Worm (Caenorhabditis elegans) whole organism, mixed stage, embryonic: ENCODE results near the gene F01G10.9.

Experiments
- M03D4.4 ChIP-seq: sonication (generic microtip); optimal IDR thresholded peaks from 2 replicates; lab custom pipeline; 2017; ENCODE audit warnings: mild to moderate bottlenecking, missing genetic modification characterization, missing compliant biosample characterization
- bed-3 ChIP-seq: fragments of 200-800 bp; sonication (Bioruptor generic); optimal IDR thresholded peaks from 3 replicates; lab custom pipeline; 2018; ENCODE audit warnings: mild to moderate bottlenecking, missing genetic modification characterization, moderate library complexity, missing compliant biosample characterization
- blmp-1 ChIP-seq: fragments of 150-350 bp; optimal IDR thresholded peaks from 2 replicates; lab custom pipeline; 2014; ENCODE audit warnings: missing biosample characterization, missing genetic modification characterization
- ceh-39 ChIP-seq: fragments of 150-350 bp; optimal IDR thresholded peaks from 2 replicates; lab custom pipeline; 2014; ENCODE audit warnings: missing biosample characterization, missing genetic modification characterization
- ceh-43 ChIP-seq: fragments of 200-800 bp; sonication (Bioruptor generic); optimal IDR thresholded peaks from 2 replicates; lab custom pipeline; 2018; ENCODE audit warnings: mild to moderate bottlenecking, missing genetic modification characterization, moderate library complexity, missing compliant biosample characterization
- ceh-83 ChIP-seq: fragments of 200-800 bp; sonication (Bioruptor generic); optimal IDR thresholded peaks from 2 replicates; lab custom pipeline; 2018; ENCODE audit warnings: mild to moderate bottlenecking, missing genetic modification characterization, missing compliant biosample characterization
- ces-1 ChIP-seq: fragments of 150-350 bp; optimal IDR thresholded peaks from 2 replicates; lab custom pipeline; 2014; ENCODE audit warnings: missing biosample characterization, missing genetic modification reagents, missing genetic modification characterization
- cnd-1 ChIP-seq: fragments of 200-800 bp; sonication (Bioruptor generic); optimal IDR thresholded peaks from 2 replicates; lab custom pipeline; 2018; ENCODE audit warnings: mild to moderate bottlenecking, missing genetic modification characterization, missing compliant biosample characterization
- drap-1 ChIP-seq: fragments of 200-800 bp; sonication (Bioruptor generic); optimal IDR thresholded peaks from 3 replicates; lab custom pipeline; 2018; ENCODE audit warnings: mild to moderate bottlenecking, missing genetic modification characterization, missing compliant biosample characterization
- elt-1 ChIP-seq: sonication (generic microtip); optimal IDR thresholded peaks from 2 replicates; lab custom pipeline; 2017; ENCODE audit warnings: missing genetic modification characterization, mild to moderate bottlenecking, missing compliant biosample characterization, antibody characterized with exemption, moderate library complexity, borderline replicate concordance; ENCODE audit not compliant: insufficient read depth
- elt-3 ChIP-seq: fragments of 150-350 bp; optimal IDR thresholded peaks from 2 replicates; lab custom pipeline; 2014; ENCODE audit warnings: missing biosample characterization, missing genetic modification characterization
- flh-1 ChIP-seq: fragments of 200-800 bp; sonication (Bioruptor generic); optimal IDR thresholded peaks from 2 replicates; lab custom pipeline; 2018; ENCODE audit warnings: mild to moderate bottlenecking, missing genetic modification characterization, moderate library complexity, missing compliant biosample characterization
- ham-2 ChIP-seq: fragments of 200-800 bp; sonication (Bioruptor generic); optimal IDR thresholded peaks from 2 replicates; lab custom pipeline; 2018; ENCODE audit warnings: mild to moderate bottlenecking, missing genetic modification characterization, missing compliant biosample characterization
- hlh-1 ChIP-seq: fragments of 150-350 bp; optimal IDR thresholded peaks from 2 replicates; lab custom pipeline; 2014; ENCODE audit warnings: missing biosample characterization, missing genetic modification reagents, missing genetic modification characterization
- lin-13 ChIP-seq: fragments of 150-350 bp; optimal IDR thresholded peaks from 2 replicates; lab custom pipeline; 2014; ENCODE audit warnings: missing biosample characterization, missing genetic modification characterization
- lin-32 ChIP-seq: fragments of 200-800 bp; sonication (Bioruptor generic); optimal IDR thresholded peaks from 2 replicates; lab custom pipeline; 2018; ENCODE audit warnings: mild to moderate bottlenecking, missing genetic modification characterization, missing compliant biosample characterization
- mab-5 ChIP-seq: fragments of 150-350 bp; optimal IDR thresholded peaks from 2 replicates; lab custom pipeline; 2014; ENCODE audit warnings: missing biosample characterization, missing genetic modification characterization
- mep-1 ChIP-seq: fragments of 150-350 bp; optimal IDR thresholded peaks from 2 replicates; lab custom pipeline; 2017; ENCODE audit warnings: missing biosample characterization, missing genetic modification reagents, missing genetic modification characterization, inconsistent platforms
- mls-2 ChIP-seq: sonication (generic microtip); optimal IDR thresholded peaks from 2 replicates; lab custom pipeline; 2016; ENCODE audit warnings: mild to moderate bottlenecking, missing genetic modification characterization, moderate library complexity, missing compliant biosample characterization
- nhr-12 ChIP-seq: fragments of 150-350 bp; optimal IDR thresholded peaks from 2 replicates; lab custom pipeline; 2014; ENCODE audit warnings: missing biosample characterization, missing genetic modification characterization
- nhr-2 ChIP-seq: fragments of 150-350 bp; optimal IDR thresholded peaks from 2 replicates; lab custom pipeline; 2014; ENCODE audit warnings: missing biosample characterization, missing genetic modification characterization
- nhr-237 ChIP-seq: fragments of 150-350 bp; optimal IDR thresholded peaks from 2 replicates; lab custom pipeline; 2014; ENCODE audit warnings: missing biosample characterization, missing genetic modification characterization
- nhr-28 ChIP-seq: fragments of 150-350 bp; optimal IDR thresholded peaks from 2 replicates; lab custom pipeline; 2014; ENCODE audit warnings: missing biosample characterization, missing genetic modification characterization
- nhr-76 ChIP-seq: sonication (generic microtip); optimal IDR thresholded peaks from 2 replicates; lab custom pipeline; 2017; ENCODE audit warnings: missing biosample characterization, missing genetic modification characterization
- pha-4 ChIP-seq: fragments of 150-350 bp; optimal IDR thresholded peaks from 2 replicates; lab custom pipeline; 2018; ENCODE audit warnings: missing biosample characterization, missing genetic modification reagents, missing genetic modification characterization
- sem-2 ChIP-seq: fragments of 200-800 bp; sonication (Bioruptor generic); optimal IDR thresholded peaks from 2 replicates; lab custom pipeline; 2018; ENCODE audit warnings: mild to moderate bottlenecking, missing genetic modification characterization, missing compliant biosample characterization
- tbx-8 ChIP-seq: fragments of 200-800 bp; sonication (Bioruptor generic); optimal IDR thresholded peaks from 2 replicates; lab custom pipeline; 2018; ENCODE audit warnings: mild to moderate bottlenecking, missing genetic modification characterization, moderate library complexity, missing compliant biosample characterization
- unc-120 ChIP-seq: sonication (generic microtip); optimal IDR thresholded peaks from 2 replicates; lab custom pipeline; 2017; ENCODE audit warnings: missing genetic modification characterization, missing compliant biosample characterization; ENCODE audit not compliant: poor library complexity, severe bottlenecking
- unc-39 ChIP-seq: fragments of 150-350 bp; optimal IDR thresholded peaks from 2 replicates; lab custom pipeline; 2014; ENCODE audit warnings: missing biosample characterization, missing genetic modification characterization
- unc-62 ChIP-seq: fragments of 150-350 bp; optimal IDR thresholded peaks from 2 replicates; lab custom pipeline; 2014; ENCODE audit warnings: missing biosample characterization, missing genetic modification reagents, missing genetic modification characterization
- zip-8 ChIP-seq: fragments of 150-350 bp; optimal IDR thresholded peaks from 2 replicates; lab custom pipeline; 2014; ENCODE audit warnings: missing biosample characterization, missing genetic modification characterization
- ztf-11 ChIP-seq: fragments of 150-350 bp; optimal IDR thresholded peaks from 2 replicates; lab custom pipeline; 2014; ENCODE audit warnings: missing biosample characterization, missing genetic modification characterization

The F01G10.9 gene

DNA sequence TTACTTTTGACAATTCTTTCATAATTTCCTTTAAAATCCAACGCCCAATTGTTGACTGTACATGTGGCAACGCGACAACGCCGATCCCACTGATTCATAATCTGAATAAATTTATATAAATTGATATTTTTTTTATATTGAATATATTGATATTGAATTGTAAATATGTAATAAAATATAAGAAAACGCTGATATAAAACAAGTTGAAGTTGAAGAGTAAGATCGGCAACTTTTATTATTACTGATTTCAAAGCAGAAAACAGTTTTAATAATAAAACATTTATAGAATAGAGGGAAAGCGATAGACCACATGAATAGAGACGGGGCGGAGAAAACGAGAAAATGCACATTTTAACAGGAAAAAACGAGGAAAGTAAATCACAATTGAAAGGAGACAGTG lies 40.2 kb downstream of the F01G10.9 start, which contains the start of gene qns-1:
TSS of gene qns-1 (minus strand) at position 101 of the 400 bp plus-strand sequence.
- TF ChIP-seq M03D4.4 (tag; lab: Kevin White, UChicago) (no peak), mep-1 (no peak), lin-13 (no peak), blmp-1 (tag; lab: Kevin White, UChicago) (no peak), unc-39 (tag; lab: Kevin White, UChicago) (no peak), ztf-11 (tag; lab: Kevin White, UChicago) (no peak), unc-120 (tag; lab: Kevin White, UChicago) (no peak), unc-62 (GFP tag; lab: Kevin White, UChicago) (no peak), ceh-83 (no peak), bed-3 (no peak), zip-8 (no peak), ces-1 (no peak), flh-1 (GFP tag; lab: Kevin White, UChicago) (no peak)

- TF ChIP-seq cnd-1 (tag; lab: Kevin White, UChicago) = no peak
- no peak for TF ChIP-seq unc-39 (tag; lab: Kevin White, UChicago)
- no peak for TF ChIP-seq zip-8
- TF ChIP-seq nhr-2 (tag; lab: Kevin White, UChicago) = no peak
- no peak for TF ChIP-seq mab-5 (tag; lab: Kevin White, UChicago)
Observed at ce11 chrIV:10216704-10217296, 42.7 kb downstream of the F01G10.9 start.

- TF ChIP-seq ztf-11 (tag; lab: Kevin White, UChicago) (no peak), elt-3 (tag; lab: Kevin White, UChicago) (no peak), nhr-76 (tag; lab: Kevin White, UChicago) (no peak), ceh-83 (no peak), nhr-28 (tag; lab: Kevin White, UChicago) (no peak), nhr-2 (tag; lab: Kevin White, UChicago) (no peak), cnd-1 (tag; lab: Kevin White, UChicago) (no peak), nhr-237 (no peak), lin-32 (GFP tag; lab: Kevin White, UChicago) (no peak), ham-2 (GFP tag; lab: Kevin White, UChicago) (no peak), blmp-1 (tag; lab: Kevin White, UChicago) (no peak), drap-1 (GFP tag; lab: Kevin White, UChicago) (no peak), elt-1 (tag; lab: Kevin White, UChicago) (no peak), ceh-43 (no peak), ceh-39 (tag; lab: Kevin White, UChicago) (no peak), tbx-8 (GFP tag; lab: Kevin White, UChicago) (no peak), pha-4 (tag; lab: Kevin White, UChicago) (no peak), hlh-1 (tag; lab: Kevin White, UChicago) (no peak), sem-2 (GFP tag; lab: Kevin White, UChicago) (no peak)
Observed at ce11 chrIV:10216078-10216477, 43.4 kb downstream of the F01G10.9 start, which contains the start of gene col-124. TSS of gene col-124 (plus strand) at chrIV:10216451.

DNA sequence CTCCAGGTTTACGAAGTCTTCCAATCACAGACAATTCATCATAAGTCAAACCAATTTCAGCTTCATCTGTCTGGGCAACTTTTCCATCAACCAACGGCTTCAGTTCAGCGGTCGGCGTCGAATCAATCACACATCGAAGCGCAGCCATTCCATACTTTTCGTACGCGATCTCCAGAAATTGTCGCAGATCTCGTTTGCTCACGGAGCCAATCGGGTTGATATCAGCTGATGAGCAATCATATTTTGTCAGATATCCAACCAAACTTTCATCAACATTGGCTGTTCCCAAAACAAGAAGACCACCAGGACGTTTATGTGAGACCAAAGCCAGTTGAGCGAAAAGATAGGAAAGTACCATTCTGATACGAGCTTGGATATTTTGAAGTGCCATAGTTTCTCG lies 44.1 kb downstream of the F01G10.9 start:
- TF ChIP-seq elt-1 (tag; lab: Kevin White, UChicago) (no peak), unc-39 (tag; lab: Kevin White, UChicago) (no peak), ztf-11 (tag; lab: Kevin White, UChicago) (no peak), nhr-2 (tag; lab: Kevin White, UChicago) (no peak), tbx-8 (GFP tag; lab: Kevin White, UChicago) (no peak), drap-1 (GFP tag; lab: Kevin White, UChicago) (no peak), pha-4 (tag; lab: Kevin White, UChicago) (no peak), ces-1 (no peak), mls-2 (no peak), hlh-1 (tag; lab: Kevin White, UChicago) (no peak), zip-8 (no peak)
- TF ChIP-seq, all 35 proteins: peak for 0

DNA sequence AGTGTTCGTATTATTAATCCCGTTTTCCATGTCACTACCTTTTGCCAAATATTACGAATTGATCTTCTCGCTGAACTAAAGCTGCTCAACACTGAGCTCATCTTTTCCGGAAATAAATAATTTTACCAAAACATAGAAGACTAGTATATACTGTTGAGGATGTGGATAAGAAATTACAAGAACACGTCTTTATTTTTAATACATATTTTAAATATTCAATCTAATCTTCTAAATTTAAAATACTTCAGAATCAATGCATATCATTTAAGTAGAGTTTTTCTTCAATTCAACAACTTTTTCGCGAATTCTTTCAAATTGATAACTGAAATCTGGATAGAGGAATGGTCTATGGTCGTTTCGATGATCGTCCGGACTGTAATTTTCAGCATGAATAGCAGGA lies 44.6 kb downstream of the F01G10.9 start, which contains the start of gene abt-1:
TSS of gene abt-1 (minus strand) at position 101 of the 400 bp plus-strand sequence.
- TF ChIP-seq ces-1 (no peak), unc-62 (GFP tag; lab: Kevin White, UChicago) (no peak), nhr-76 (tag; lab: Kevin White, UChicago) (no peak), ztf-11 (tag; lab: Kevin White, UChicago) (no peak), tbx-8 (GFP tag; lab: Kevin White, UChicago) (no peak), unc-39 (tag; lab: Kevin White, UChicago) (no peak), drap-1 (GFP tag; lab: Kevin White, UChicago) (no peak), mab-5 (tag; lab: Kevin White, UChicago) (no peak), blmp-1 (tag; lab: Kevin White, UChicago) (no peak), pha-4 (tag; lab: Kevin White, UChicago) (no peak), bed-3 (no peak), nhr-12 (no peak), ceh-39 (tag; lab: Kevin White, UChicago) (no peak), unc-120 (tag; lab: Kevin White, UChicago) (no peak), sem-2 (GFP tag; lab: Kevin White, UChicago) (no peak), flh-1 (GFP tag; lab: Kevin White, UChicago) (no peak)
